Worm (Caenorhabditis elegans) whole organism, early embryonic: ENCODE measurements around the gene W04H10.2.

Experiments used
- ceh-36 ChIP-seq: sonication (generic microtip); optimal IDR thresholded peaks from 2 replicates; lab custom pipeline; 2016; ENCODE audit warnings: missing genetic modification characterization, inconsistent platforms, missing compliant biosample characterization
- flt-1 ChIP-seq: fragments of 200-800 bp; sonication (Bioruptor generic); IDR thresholded peaks from 2 replicates; pipeline ENCODE4 v1.3.6; 2022; ENCODE audit warnings: missing genetic modification characterization, missing compliant biosample characterization
- tra-4 ChIP-seq: sonication (generic microtip); optimal IDR thresholded peaks from 2 replicates; lab custom pipeline; 2017; ENCODE audit warnings: missing genetic modification characterization, missing compliant biosample characterization

- TF ChIP-seq ceh-36 (tag; lab: Kevin White, UChicago) (no peak), flt-1 (no peak), tra-4 (no peak)
Observed at ce11 chrII:602969-603368, 2.4 kb upstream of the W04H10.2 start.
